Worm (Caenorhabditis elegans): ENCODE results near the gene acdh-13.

ce11 chrIV:8489915-8490314 lies 8.7 kb downstream of the acdh-13 start, which contains the start of gene srlf-2:
- TF ChIP-seq med-1 (GFP tag; optimal IDR thresholded peaks at IDR 0.05; ENCODE audit: insufficient read depth) = no peak
- no peak for TF ChIP-seq T22C8.4 (GFP tag; IDR thresholded peaks at IDR 0.05)
- no peak for TF ChIP-seq flt-1 (GFP tag; IDR thresholded peaks at IDR 0.05)
- TF ChIP-seq klf-2 (GFP tag; conservative IDR thresholded peaks at IDR 0.05) = no peak
- TF ChIP-seq ref-1 (GFP tag; conservative IDR thresholded peaks at IDR 0.05) = no peak
- TF ChIP-seq ztf-23 (GFP tag; IDR thresholded peaks at IDR 0.05) = no peak

Data from whole organism, midembryonic.